Worm (Caenorhabditis elegans) whole organism, mixed stage, embryonic: Measurements from ENCODE around the gene F59A7.14.

Experiments used
- lin-13 ChIP-seq: fragments of 150-350 bp; optimal IDR thresholded peaks from 2 replicates; lab custom pipeline; 2014; ENCODE audit warnings: missing biosample characterization, missing genetic modification characterization
- snpc-4 ChIP-seq: fragments of 150-350 bp; optimal IDR thresholded peaks from 2 replicates; lab custom pipeline; 2014; ENCODE audit warnings: missing biosample characterization, missing genetic modification characterization

DNA sequence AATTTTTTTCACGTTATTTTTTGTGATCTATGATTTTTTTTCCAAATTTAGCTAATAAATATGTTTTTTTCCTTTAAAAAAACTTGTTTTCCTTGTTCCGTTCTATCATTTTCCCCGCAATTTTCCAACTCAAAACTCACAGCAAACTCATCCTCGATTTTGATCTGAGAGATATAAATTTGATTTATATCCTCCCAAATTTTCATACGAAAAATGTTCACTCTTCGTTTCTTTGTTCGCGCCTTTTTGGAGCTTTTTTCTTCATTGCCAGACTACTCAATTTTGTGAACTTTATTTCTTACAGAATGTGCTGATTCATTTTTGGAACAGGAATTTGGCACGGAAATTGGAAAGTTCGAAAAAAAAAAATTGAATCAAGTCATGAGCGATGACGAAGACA lies at the start of gene F59A7.14:
- no peak for TF ChIP-seq snpc-4 (tag; lab: Kevin White, UChicago)
- TF ChIP-seq lin-13 (tag; lab: Kevin White, UChicago): no peak
